Fruit fly (Drosophila melanogaster): ENCODE data around the gene bgm.

The bgm gene

dm6 chr2L:14024051-14024745, 11.4 kb downstream of the bgm start (continued):
- TF ChIP-seq Mad (GFP tag; optimal IDR thresholded peaks at IDR 0.05) = peak; percentile 99
- TF ChIP-seq Hand (GFP tag; optimal IDR thresholded peaks at IDR 0.05) = peak; percentile 98
- peak; percentile 99 for TF ChIP-seq repo (GFP tag; optimal IDR thresholded peaks at IDR 0.05)
- TF ChIP-seq Dip2 (GFP tag; IDR thresholded peaks at IDR 0.05) = no peak
- TF ChIP-seq ara (GFP tag; IDR thresholded peaks at IDR 0.05) = peak; percentile 100
- TF ChIP-seq Trl (optimal IDR thresholded peaks at IDR 0.05) = peak in 1 of 2 experiments; percentile 69
- TF ChIP-seq Trl (GFP tag; optimal IDR thresholded peaks at IDR 0.05) = peak; percentile 100
- TF ChIP-seq wdn (GFP tag; IDR thresholded peaks at IDR 0.05) = peak; percentile 95
- peak; percentile 89 for TF ChIP-seq sisA (GFP tag; IDR thresholded peaks at IDR 0.05)
- TF ChIP-seq br (optimal IDR thresholded peaks at IDR 0.05) = no peak
- TF ChIP-seq mirr (GFP tag; optimal IDR thresholded peaks at IDR 0.05) = peak; percentile 100
- peak; percentile 99 for TF ChIP-seq CG11247 (GFP tag; IDR thresholded peaks at IDR 0.05)
- TF ChIP-seq Fer2 (tag; optimal IDR thresholded peaks at IDR 0.05) = peak; percentile 99
- TF ChIP-seq Pdp1 (GFP tag; optimal IDR thresholded peaks at IDR 0.05) = peak; percentile 95 to 98
- peak; percentile 96 for TF ChIP-seq CG10147 (GFP tag; optimal IDR thresholded peaks at IDR 0.05)
- TF ChIP-seq fd64A (GFP tag; optimal IDR thresholded peaks at IDR 0.05) = peak; percentile 100
- TF ChIP-seq chif (GFP tag; optimal IDR thresholded peaks at IDR 0.05) = peak; percentile 99 to 100
- TF ChIP-seq CG12769 (tag; optimal IDR thresholded peaks at IDR 0.05) = peak; percentile 99
- TF ChIP-seq hth (optimal IDR thresholded peaks at IDR 0.05) = no peak
- TF ChIP-seq pros (GFP tag; optimal IDR thresholded peaks at IDR 0.05) = peak; percentile 69
- TF ChIP-seq Hmr (GFP tag; optimal IDR thresholded peaks at IDR 0.05) = peak; percentile 100
- TF ChIP-seq pum (GFP tag; optimal IDR thresholded peaks at IDR 0.05) = peak; percentile 97
- peak; percentile 100 for TF ChIP-seq CG11398 (GFP tag; optimal IDR thresholded peaks at IDR 0.05)
- TF ChIP-seq rib (GFP tag; IDR thresholded peaks at IDR 0.05) = peak; percentile 99
- no peak for TF ChIP-seq prd (optimal IDR thresholded peaks at IDR 0.05)
- TF ChIP-seq prd (GFP tag; IDR thresholded peaks at IDR 0.05) = peak; percentile 95
- TF ChIP-seq CG2712 (tag; optimal IDR thresholded peaks at IDR 0.05) = peak; percentile 98
- TF ChIP-seq Bgb (GFP tag; IDR thresholded peaks at IDR 0.05; ENCODE audit: partially characterized antibody) = peak; percentile 48; the same call in 1 of the 2 replicates
- peak; percentile 100 for TF ChIP-seq CG12104 (GFP tag; optimal IDR thresholded peaks at IDR 0.05)
- peak; percentile 94 for TF ChIP-seq Oli (tag; optimal IDR thresholded peaks at IDR 0.05)
- TF ChIP-seq sqz (GFP tag; optimal IDR thresholded peaks at IDR 0.05) = peak; percentile 100
- peak; percentile 100 for TF ChIP-seq ci (GFP tag; IDR thresholded peaks at IDR 0.05)
- TF ChIP-seq slou (GFP tag; optimal IDR thresholded peaks at IDR 0.05) = peak; percentile 99
- peak; percentile 99 for TF ChIP-seq en (GFP tag; optimal IDR thresholded peaks at IDR 0.05)
- peak; percentile 99 for TF ChIP-seq CG7271 (tag; optimal IDR thresholded peaks at IDR 0.05)
- peak; percentile 92 for TF ChIP-seq aop (GFP tag; IDR thresholded peaks at IDR 0.05)
- TF ChIP-seq ac (GFP tag; optimal IDR thresholded peaks at IDR 0.05) = peak; percentile 100
- TF ChIP-seq Opbp (GFP tag; IDR thresholded peaks at IDR 0.05; ENCODE audit: partially characterized antibody) = no peak
- TF ChIP-seq maf-S (GFP tag; optimal IDR thresholded peaks at IDR 0.05) = peak; percentile 99
- no peak for TF ChIP-seq CG13287 (GFP tag; IDR thresholded peaks at IDR 0.05; ENCODE audit: partially characterized antibody)
- TF ChIP-seq salm (tag; optimal IDR thresholded peaks at IDR 0.05) = peak; percentile 99
- peak; percentile 96 for TF ChIP-seq CG13775 (GFP tag; optimal IDR thresholded peaks at IDR 0.05)
- TF ChIP-seq ewg (GFP tag; optimal IDR thresholded peaks at IDR 0.05) = peak; percentile 99
- peak; percentile 99 for TF ChIP-seq btn (GFP tag; optimal IDR thresholded peaks at IDR 0.05)
- TF ChIP-seq CG16813 (GFP tag; IDR thresholded peaks at IDR 0.05; ENCODE audit: partially characterized antibody) = no peak
- peak; percentile 100 for TF ChIP-seq kni (GFP tag; optimal IDR thresholded peaks at IDR 0.05)
- peak; percentile 60; the same call in 1 of the 2 replicates for TF ChIP-seq Gsc (GFP tag; IDR thresholded peaks at IDR 0.05)
- TF ChIP-seq Mrtf (GFP tag; IDR thresholded peaks at IDR 0.05) = peak; percentile 97
- peak; percentile 99 for TF ChIP-seq CG11456 (GFP tag; IDR thresholded peaks at IDR 0.05)
- no peak for TF ChIP-seq hkb (optimal IDR thresholded peaks at IDR 0.05)
- TF ChIP-seq hkb (GFP tag; IDR thresholded peaks at IDR 0.05) = peak; percentile 99

Data from whole organism, embryonic.